Fruit fly (Drosophila melanogaster) whole organism, embryonic: ENCODE measurements around the gene CG4972.

Source experiments
- BEAF-32 ChIP-seq: fragments of 200-800 bp; sonication (Bioruptor generic); optimal IDR thresholded peaks from 3 replicates; lab custom pipeline; 2017; ENCODE audit warnings: missing biosample characterization, missing genetic modification characterization, mild to moderate bottlenecking, moderate library complexity, missing genetic modification reagents
- Bdp1 ChIP-seq: fragments of 200-800 bp; sonication (Bioruptor generic); optimal IDR thresholded peaks from 3 replicates; lab custom pipeline; 2016; ENCODE audit warnings: missing biosample characterization, missing genetic modification characterization
- Bgb ChIP-seq: fragments of 200-800 bp; sonication (Bioruptor generic); IDR thresholded peaks from 2 replicates; pipeline ENCODE4 v1.3.6; 2022; ENCODE audit warnings: missing biosample characterization, missing genetic modification characterization; ENCODE audit not compliant: partially characterized antibody
- CG10321 ChIP-seq: fragments of 200-800 bp; sonication (Bioruptor generic); IDR thresholded peaks from 2 replicates; pipeline ENCODE4 v1.3.6; 2022; ENCODE audit warnings: missing biosample characterization, missing genetic modification characterization
- CG11723 ChIP-seq: fragments of 200-800 bp; sonication (Bioruptor generic); optimal IDR thresholded peaks from 2 replicates; lab custom pipeline; 2017; ENCODE audit warnings: missing biosample characterization, mild to moderate bottlenecking, missing genetic modification characterization
- CG12236 ChIP-seq: fragments of 200-800 bp; sonication (Bioruptor generic); optimal IDR thresholded peaks from 2 replicates; lab custom pipeline; 2016; ENCODE audit warnings: missing biosample characterization, missing genetic modification characterization
- CG12659 ChIP-seq: fragments of 200-800 bp; sonication (Bioruptor generic); optimal IDR thresholded peaks from 3 replicates; lab custom pipeline; 2017; ENCODE audit warnings: mild to moderate bottlenecking, missing biosample characterization, missing genetic modification reagents, missing genetic modification characterization
- CG13775 ChIP-seq: fragments of 200-800 bp; sonication (Bioruptor generic); optimal IDR thresholded peaks from 3 replicates; lab custom pipeline; 2017; ENCODE audit warnings: missing biosample characterization, mild to moderate bottlenecking, missing genetic modification characterization
- CG16813 ChIP-seq: fragments of 200-800 bp; sonication (Bioruptor generic); IDR thresholded peaks from 3 replicates; pipeline ENCODE4 v1.3.6; 2022; ENCODE audit warnings: missing biosample characterization, missing genetic modification characterization; ENCODE audit not compliant: partially characterized antibody
- CG17361 ChIP-seq: fragments of 200-800 bp; sonication (Bioruptor generic); IDR thresholded peaks from 3 replicates; pipeline ENCODE4 v1.3.6; 2022; ENCODE audit warnings: missing biosample characterization, missing genetic modification characterization
- CG17829 ChIP-seq: fragments of 200-800 bp; optimal IDR thresholded peaks from 2 replicates; lab custom pipeline; 2019; ENCODE audit warnings: missing biosample characterization, mild to moderate bottlenecking, missing genetic modification characterization, moderate library complexity
- CG31224 ChIP-seq: fragments of 200-800 bp; sonication (Bioruptor generic); IDR thresholded peaks from 2 replicates; pipeline ENCODE4 v1.3.6; 2022; ENCODE audit warnings: missing biosample characterization, missing genetic modification characterization
- CG34224 ChIP-seq: fragments of 200-800 bp; sonication (Bioruptor generic); IDR thresholded peaks from 3 replicates; pipeline ENCODE4 v1.3.6; 2022; ENCODE audit warnings: missing biosample characterization, missing genetic modification characterization; ENCODE audit not compliant: partially characterized antibody
- CG4404 ChIP-seq: fragments of 200-800 bp; sonication (Bioruptor generic); IDR thresholded peaks from 2 replicates; pipeline ENCODE4 v1.3.6; 2022; ENCODE audit warnings: missing biosample characterization, missing genetic modification characterization
- CG6765 ChIP-seq: fragments of 200-800 bp; sonication (Bioruptor generic); optimal IDR thresholded peaks from 3 replicates; lab custom pipeline; 2017; ENCODE audit warnings: missing biosample characterization, mild to moderate bottlenecking, missing genetic modification characterization
- CG9932 ChIP-seq: fragments of 200-800 bp; sonication (Bioruptor generic); IDR thresholded peaks from 2 replicates; pipeline ENCODE4 v1.3.6; 2022; ENCODE audit warnings: missing biosample characterization, missing genetic modification characterization
- Dbx ChIP-seq: fragments of 200-800 bp; sonication (Bioruptor generic); IDR thresholded peaks from 3 replicates; pipeline ENCODE4 v1.3.6; 2022; ENCODE audit warnings: missing biosample characterization, missing genetic modification characterization
- Doc3 ChIP-seq: fragments of 200-800 bp; sonication (Bioruptor generic); IDR thresholded peaks from 3 replicates; pipeline ENCODE4 v1.3.6; 2022; ENCODE audit warnings: missing biosample characterization, missing genetic modification characterization; ENCODE audit not compliant: partially characterized antibody
- E2f2 ChIP-seq: fragments of 200-800 bp; sonication (Bioruptor generic); IDR thresholded peaks from 2 replicates; pipeline ENCODE4 v1.3.6; 2022; ENCODE audit warnings: missing biosample characterization, missing genetic modification characterization
- ERR ChIP-seq: fragments of 200-800 bp; sonication (Bioruptor generic); optimal IDR thresholded peaks from 2 replicates; lab custom pipeline; 2016; ENCODE audit warnings: missing biosample characterization, missing genetic modification characterization
- NC2α ChIP-seq: fragments of 200-800 bp; sonication (Bioruptor generic); optimal IDR thresholded peaks from 2 replicates; lab custom pipeline; 2016; ENCODE audit warnings: missing biosample characterization, missing genetic modification characterization
- Side ChIP-seq: fragments of 200-800 bp; sonication (Bioruptor generic); optimal IDR thresholded peaks from 2 replicates; lab custom pipeline; 2016; ENCODE audit warnings: missing biosample characterization, missing genetic modification characterization
- Vsx1 ChIP-seq: fragments of 200-800 bp; sonication (Bioruptor generic); optimal IDR thresholded peaks from 2 replicates; lab custom pipeline; 2017; ENCODE audit warnings: missing biosample characterization, mild to moderate bottlenecking, missing genetic modification characterization, missing genetic modification reagents
- Xrp1 ChIP-seq: fragments of 200-800 bp; sonication (Bioruptor generic); IDR thresholded peaks from 2 replicates; pipeline ENCODE4 v1.3.6; 2022; ENCODE audit warnings: missing biosample characterization, missing genetic modification characterization
- ab ChIP-seq: fragments of 200-800 bp; sonication (Bioruptor generic); optimal IDR thresholded peaks from 2 replicates; lab custom pipeline; 2016; ENCODE audit warnings: missing biosample characterization, missing genetic modification characterization
- btn ChIP-seq: fragments of 200-800 bp; sonication (Bioruptor generic); optimal IDR thresholded peaks from 2 replicates; lab custom pipeline; 2016; ENCODE audit warnings: missing biosample characterization, missing genetic modification characterization
- cg ChIP-seq: fragments of 200-800 bp; sonication (Bioruptor generic); optimal IDR thresholded peaks from 3 replicates; lab custom pipeline; 2019; ENCODE audit warnings: missing biosample characterization, mild to moderate bottlenecking, missing genetic modification characterization, moderate library complexity
- chif ChIP-seq, 2 experiments: fragments of 200-800 bp; sonication (Bioruptor generic); optimal IDR thresholded peaks; 3 replicates each; lab custom pipeline; 2016; ENCODE audit warnings: missing biosample characterization in 2 of 2, missing genetic modification characterization in 2 of 2
- disco-r ChIP-seq: fragments of 200-800 bp; sonication (Bioruptor generic); optimal IDR thresholded peaks from 2 replicates; lab custom pipeline; 2016; ENCODE audit warnings: missing biosample characterization, missing genetic modification characterization
- esg ChIP-seq: fragments of 200-800 bp; sonication (Bioruptor generic); conservative IDR thresholded peaks from 2 replicates; pipeline ENCODE4 v1.3.6; 2022; ENCODE audit warnings: missing biosample characterization, missing genetic modification characterization
- ewg ChIP-seq: fragments of 200-800 bp; sonication (Bioruptor generic); optimal IDR thresholded peaks from 3 replicates; lab custom pipeline; 2017; ENCODE audit warnings: mild to moderate bottlenecking, missing biosample characterization, missing genetic modification reagents, missing genetic modification characterization
- gfzf ChIP-seq: fragments of 200-800 bp; sonication (Bioruptor generic); optimal IDR thresholded peaks from 2 replicates; lab custom pipeline; 2016; ENCODE audit warnings: missing biosample characterization, mild to moderate bottlenecking, missing genetic modification characterization, moderate library complexity
- gro ChIP-seq: fragments of 200-800 bp; sonication (Bioruptor generic); optimal IDR thresholded peaks from 2 replicates; lab custom pipeline; 2016; ENCODE audit warnings: missing biosample characterization, missing genetic modification characterization
- hb ChIP-seq: fragments of 200-800 bp; sonication (Bioruptor generic); IDR thresholded peaks from 3 replicates; pipeline ENCODE4 v1.3.6; 2022; ENCODE audit warnings: missing biosample characterization, missing genetic modification characterization; ENCODE audit not compliant: partially characterized antibody
- lilli ChIP-seq: fragments of 200-800 bp; sonication (Bioruptor generic); optimal IDR thresholded peaks from 3 replicates; lab custom pipeline; 2016; ENCODE audit warnings: missing biosample characterization, missing genetic modification characterization
- nmo ChIP-seq: fragments of 200-800 bp; sonication (Bioruptor generic); optimal IDR thresholded peaks from 2 replicates; lab custom pipeline; 2018; ENCODE audit warnings: missing biosample characterization, mild to moderate bottlenecking, missing genetic modification characterization, moderate library complexity
- onecut ChIP-seq: fragments of 200-800 bp; sonication (Bioruptor generic); IDR thresholded peaks from 2 replicates; pipeline ENCODE4 v1.3.6; 2022; ENCODE audit warnings: missing biosample characterization, missing genetic modification characterization
- pzg ChIP-seq: fragments of 200-800 bp; sonication (Bioruptor generic); optimal IDR thresholded peaks from 3 replicates; lab custom pipeline; 2018; ENCODE audit warnings: missing biosample characterization, mild to moderate bottlenecking, missing genetic modification characterization, moderate library complexity
- sens ChIP-seq: fragments of 200-800 bp; sonication (Bioruptor generic); peaks from one replicate; lab custom pipeline; 2016; ENCODE audit warnings: missing biosample characterization, missing genetic modification characterization
- slbo ChIP-seq: fragments of 200-800 bp; sonication (Bioruptor generic); IDR thresholded peaks from 2 replicates; pipeline ENCODE4 v1.3.6; 2022; ENCODE audit warnings: missing biosample characterization, missing genetic modification characterization
- sna ChIP-seq: fragments of 200-800 bp; sonication (Bioruptor generic); IDR thresholded peaks from 2 replicates; pipeline ENCODE4 v1.3.6; 2022; ENCODE audit warnings: missing biosample characterization, missing genetic modification characterization; ENCODE audit not compliant: partially characterized antibody
- stc ChIP-seq: fragments of 200-800 bp; sonication (Bioruptor generic); IDR thresholded peaks from 2 replicates; pipeline ENCODE4 v1.3.6; 2022; ENCODE audit warnings: missing biosample characterization, missing genetic modification characterization
- tio ChIP-seq: fragments of 200-800 bp; sonication (Bioruptor generic); optimal IDR thresholded peaks from 2 replicates; lab custom pipeline; 2017; ENCODE audit warnings: missing biosample characterization, missing genetic modification characterization, inconsistent platforms
- trh ChIP-seq: fragments of 200-800 bp; sonication (Bioruptor generic); optimal IDR thresholded peaks from 2 replicates; lab custom pipeline; 2016; ENCODE audit warnings: missing biosample characterization, missing genetic modification characterization
- vnd ChIP-seq: fragments of 200-800 bp; sonication (Bioruptor generic); IDR thresholded peaks from 3 replicates; pipeline ENCODE4 v1.3.6; 2022; ENCODE audit warnings: missing biosample characterization, missing genetic modification characterization; ENCODE audit not compliant: partially characterized antibody

CG4972 gene

dm6 chr2L:10303786-10304185 lies 10.8 kb upstream of the CG4972 start, which contains the start of gene nmd (continued):
- no peak for TF ChIP-seq CG34224 (GFP tag; lab: Robert Waterston, UW)
- no peak for TF ChIP-seq stc
- no peak for TF ChIP-seq tio
- peak in 1 of 2 experiments; percentile 3 for TF ChIP-seq chif (GFP tag; optimal IDR thresholded peaks at IDR 0.05; lab: Kevin White, UChicago)
- TF ChIP-seq lilli (GFP tag; lab: Kevin White, UChicago), result peak; percentile 28
- TF ChIP-seq sna (GFP tag; lab: Robert Waterston, UW), result no peak
- peak; percentile 53; the same call in 1 of the 2 replicates for TF ChIP-seq Bgb
- peak; percentile 4 for TF ChIP-seq cg (GFP tag; lab: Kevin White, UChicago)
- no peak for TF ChIP-seq CG12236 (GFP tag; lab: Kevin White, UChicago)
- TF ChIP-seq pzg (GFP tag; lab: Kevin White, UChicago), result peak; percentile 80
- 0 out of 2 replicates have a peak, but pooled peaks have one; percentile 21 for TF ChIP-seq CG10321 (GFP tag; lab: Robert Waterston, UW)
- TF ChIP-seq gfzf (GFP tag; lab: Kevin White, UChicago), result peak; percentile 86
- no peak for TF ChIP-seq Dbx (GFP tag; lab: Robert Waterston, UW)
- TF ChIP-seq E2f2 (GFP tag; lab: Robert Waterston, UW), result peak; percentile 35; the same call in 1 of the 2 replicates
- TF ChIP-seq CG12659 (GFP tag; lab: Kevin White, UChicago), result peak; percentile 55
- TF ChIP-seq BEAF-32, result peak; percentile 41
- TF ChIP-seq CG31224 (GFP tag; lab: Robert Waterston, UW), result no peak
- TF ChIP-seq NC2α (GFP tag; lab: Kevin White, UChicago), result no peak
- TF ChIP-seq ab (GFP tag; lab: Kevin White, UChicago), result no peak
- TF ChIP-seq btn (GFP tag; lab: Kevin White, UChicago), result no peak
- TF ChIP-seq CG16813 (GFP tag; lab: Robert Waterston, UW), result peak; percentile 50; the same call in 1 of the 3 replicates

- TF ChIP-seq CG9932 (GFP tag; lab: Robert Waterston, UW) (no peak), sens (peak; percentile 42)
These were observed 8.9 kb upstream of the CG4972 start for dm6 chr2L:10305538-10306147.

- TF ChIP-seq onecut (GFP tag; lab: Robert Waterston, UW) (peak; percentile 44), gro (GFP tag; lab: Kevin White, UChicago) (no peak), Doc3 (GFP tag; lab: Robert Waterston, UW) (no peak), esg (GFP tag; lab: Robert Waterston, UW) (peak; percentile 13; the same call in 1 of the 2 replicates), hb (GFP tag; lab: Robert Waterston, UW) (no peak), CG4404 (GFP tag; lab: Robert Waterston, UW) (no peak), gfzf (GFP tag; lab: Kevin White, UChicago) (peak; percentile 33), ewg (GFP tag; lab: Kevin White, UChicago) (peak; percentile 38), trh (no peak), ERR (GFP tag; lab: Kevin White, UChicago) (no peak), Side (GFP tag; lab: Kevin White, UChicago) (peak; percentile 24), Xrp1 (peak; percentile 62; the same call in 1 of the 2 replicates), CG9932 (GFP tag; lab: Robert Waterston, UW) (peak; percentile 79), CG11723 (GFP tag; lab: Kevin White, UChicago) (peak; percentile 50), CG6765 (peak; percentile 62), disco-r (GFP tag; lab: Kevin White, UChicago) (peak; percentile 10), Bdp1 (GFP tag; lab: Kevin White, UChicago) (no peak), CG13775 (GFP tag; lab: Kevin White, UChicago) (peak; percentile 55), Vsx1 (peak; percentile 57), CG17829 (tag; lab: Kevin White, UChicago) (peak; percentile 79), CG17361 (peak; percentile 62; the same call in 2 of the 3 replicates), nmo (peak; percentile 66), stc (peak; percentile 53; the same call in 1 of the 2 replicates), vnd (GFP tag; lab: Robert Waterston, UW) (no peak), sens (peak; percentile 81), slbo (peak; percentile 77)
These were observed 7.9 kb upstream of the CG4972 start, which contains the start of the genes CG5390 and CG4968 for dm6 chr2L:10306518-10307260. TSS of gene CG5390 (minus strand) at chr2L:10306594. TSS of gene CG4968 (plus strand) at chr2L:10306922.
